Fruit fly (Drosophila melanogaster): ENCODE data around the gene primo-1.
A peak's percentile ranks its signal among the peaks of the same experiment; 100 is the strongest.

The primo-1 gene

DNA sequence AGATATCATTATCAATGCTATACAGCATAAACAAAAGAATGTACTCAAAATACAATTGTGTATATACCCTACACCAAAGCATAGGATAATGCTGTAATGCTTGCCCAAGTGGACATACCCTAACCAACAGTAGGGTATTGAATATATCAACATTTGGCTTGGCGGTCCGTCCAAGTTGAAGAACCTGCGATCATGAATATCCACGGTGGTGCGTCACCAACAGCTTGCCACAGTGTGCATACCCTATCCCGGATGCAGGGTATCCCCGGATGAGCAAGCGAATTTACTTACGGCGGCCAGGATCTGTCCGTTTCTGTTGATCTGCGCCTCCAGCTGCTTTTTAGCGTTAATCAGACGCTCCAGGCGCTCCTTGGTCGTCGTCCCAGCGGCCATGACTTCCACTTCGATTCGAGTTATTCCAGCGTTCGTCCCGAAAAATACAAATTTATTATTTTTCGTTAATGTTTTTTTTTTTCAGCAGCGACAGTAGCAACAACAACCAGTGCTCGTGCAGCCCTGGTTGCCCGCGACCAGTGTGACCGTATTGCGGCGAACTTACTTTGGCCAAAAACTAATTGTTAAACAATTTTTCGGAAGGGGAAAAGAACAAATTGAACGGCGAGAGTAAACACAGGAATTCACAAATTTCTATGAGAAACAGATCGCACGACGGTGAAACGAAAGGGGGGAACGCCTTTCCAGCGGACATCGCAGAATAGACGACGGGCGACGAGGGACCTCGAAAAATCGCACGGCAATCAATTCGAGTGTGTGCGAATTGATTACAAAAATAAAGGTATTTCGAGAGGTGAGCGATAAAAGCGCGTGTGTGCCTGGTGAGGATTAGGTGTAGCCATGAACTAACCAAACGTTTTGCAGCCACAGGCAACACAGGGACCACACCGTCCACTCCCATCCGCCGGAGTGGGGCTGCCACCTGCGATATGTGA is 35.2 kb downstream of the primo-1 start, which contains the start of the genes Lkb1 and CG9588 (continued):
- no peak for TF ChIP-seq pros (GFP tag; optimal IDR thresholded peaks at IDR 0.05)
- no peak for TF ChIP-seq psq (GFP tag; optimal IDR thresholded peaks at IDR 0.05)
- peak; percentile 82 for TF ChIP-seq lmd (GFP tag; IDR thresholded peaks at IDR 0.05)
- TF ChIP-seq CG4360 (GFP tag; IDR thresholded peaks at IDR 0.05) = peak; percentile 95
- no peak for TF ChIP-seq prd (optimal IDR thresholded peaks at IDR 0.05)
- TF ChIP-seq prd (GFP tag; IDR thresholded peaks at IDR 0.05) = peak; percentile 89
- peak; percentile 83 for TF ChIP-seq CG17328 (GFP tag; IDR thresholded peaks at IDR 0.05)
- no peak for TF ChIP-seq CG11398 (GFP tag; optimal IDR thresholded peaks at IDR 0.05)
- TF ChIP-seq luna (GFP tag; optimal IDR thresholded peaks at IDR 0.05) = no peak
- no peak for TF ChIP-seq gsb-n (tag; optimal IDR thresholded peaks at IDR 0.05)
- TF ChIP-seq Hr39 (optimal IDR thresholded peaks at IDR 0.05) = no peak
- no peak for TF ChIP-seq CG9876 (GFP tag; optimal IDR thresholded peaks at IDR 0.05)
- no peak for TF ChIP-seq fd64A (GFP tag; optimal IDR thresholded peaks at IDR 0.05)
- no peak for TF ChIP-seq CG3995 (GFP tag; optimal IDR thresholded peaks at IDR 0.05)
- TF ChIP-seq CG4617 (GFP tag; optimal IDR thresholded peaks at IDR 0.05; ENCODE audit: borderline replicate concordance) = peak; percentile 98
- peak; percentile 3 for TF ChIP-seq CG11723 (GFP tag; optimal IDR thresholded peaks at IDR 0.05)
- TF ChIP-seq crol (GFP tag; IDR thresholded peaks at IDR 0.05) = no peak
- TF ChIP-seq da (GFP tag; optimal IDR thresholded peaks at IDR 0.05) = no peak
- peak; percentile 11 for TF ChIP-seq Lhr (GFP tag; optimal IDR thresholded peaks at IDR 0.05)
- no peak for TF ChIP-seq btn (GFP tag; optimal IDR thresholded peaks at IDR 0.05)
- peak; percentile 20 for TF ChIP-seq CG18262 (tag; optimal IDR thresholded peaks at IDR 0.05)
- no peak for TF ChIP-seq CG16813 (GFP tag; IDR thresholded peaks at IDR 0.05; ENCODE audit: partially characterized antibody)
- TF ChIP-seq Sry-β (GFP tag; optimal IDR thresholded peaks at IDR 0.05) = no peak
- TF ChIP-seq bab2 (GFP tag; optimal IDR thresholded peaks at IDR 0.05) = peak; percentile 55
- TF ChIP-seq nmo (GFP tag; optimal IDR thresholded peaks at IDR 0.05) = peak; percentile 43
- TF ChIP-seq odd (GFP tag; optimal IDR thresholded peaks at IDR 0.05) = no peak
- peak; percentile 81 for TF ChIP-seq row (GFP tag; IDR thresholded peaks at IDR 0.05)
- no peak for TF ChIP-seq CG12104 (GFP tag; optimal IDR thresholded peaks at IDR 0.05)
- no peak for TF ChIP-seq CG10274 (GFP tag; optimal IDR thresholded peaks at IDR 0.05)
- peak; percentile 69 for TF ChIP-seq CG11085 (GFP tag; IDR thresholded peaks at IDR 0.05)
- TF ChIP-seq CG17912 (GFP tag; optimal IDR thresholded peaks at IDR 0.05) = no peak
- TF ChIP-seq slp2 (GFP tag; optimal IDR thresholded peaks at IDR 0.05) = peak; percentile 35
- no peak for TF ChIP-seq Sox100B (GFP tag; optimal IDR thresholded peaks at IDR 0.05)
- TF ChIP-seq Dll (GFP tag; IDR thresholded peaks at IDR 0.05; ENCODE audit: partially characterized antibody) = peak; percentile 37; the same call in 1 of the 4 replicates
- no peak for TF ChIP-seq fru (optimal IDR thresholded peaks at IDR 0.05)
- no peak for TF ChIP-seq sug (tag; optimal IDR thresholded peaks at IDR 0.05)
- TF ChIP-seq HLH3B (GFP tag; IDR thresholded peaks at IDR 0.05) = peak; percentile 68
- no peak for TF ChIP-seq CG13123 (GFP tag; optimal IDR thresholded peaks at IDR 0.05)
- peak; percentile 42 for TF ChIP-seq pnt (GFP tag; optimal IDR thresholded peaks at IDR 0.05)
- TF ChIP-seq maf-S (GFP tag; optimal IDR thresholded peaks at IDR 0.05) = peak; percentile 26
- TF ChIP-seq Hey (tag; optimal IDR thresholded peaks at IDR 0.05) = no peak
- peak; percentile 60 for TF ChIP-seq CG4404 (GFP tag; IDR thresholded peaks at IDR 0.05)
- no peak for TF ChIP-seq corto (GFP tag; optimal IDR thresholded peaks at IDR 0.05)
- TF ChIP-seq MESR4 (GFP tag; optimal IDR thresholded peaks at IDR 0.05) = peak; percentile 85
- TF ChIP-seq hbn (GFP tag; IDR thresholded peaks at IDR 0.05; ENCODE audit: partially characterized antibody) = no peak
- TF ChIP-seq CG15696 (tag; optimal IDR thresholded peaks at IDR 0.05) = no peak
- no peak for TF ChIP-seq eve (GFP tag; optimal IDR thresholded peaks at IDR 0.05)
- peak; percentile 62; the same call in 1 of the 2 replicates for TF ChIP-seq Taf1 (GFP tag; IDR thresholded peaks at IDR 0.05)
- TF ChIP-seq CG4820 (GFP tag; optimal IDR thresholded peaks at IDR 0.05) = no peak
- TF ChIP-seq CG10654 (GFP tag; optimal IDR thresholded peaks at IDR 0.05) = peak; percentile 5
